Worm (Caenorhabditis elegans) whole organism, L4 larva: ENCODE data around the gene cec-1.

Experiments
- F10B5.3 ChIP-seq: sonication (generic microtip); optimal IDR thresholded peaks from 2 replicates; lab custom pipeline; 2016; ENCODE audit warnings: mild to moderate bottlenecking, missing genetic modification characterization, missing compliant biosample characterization
- F49E8.2 ChIP-seq: sonication (generic microtip); optimal IDR thresholded peaks from 2 replicates; lab custom pipeline; 2016; ENCODE audit warnings: missing compliant biosample characterization, mild to moderate bottlenecking, missing genetic modification characterization, borderline replicate concordance
- T26A8.4 ChIP-seq: fragments of 200-800 bp; sonication (Bioruptor generic); IDR thresholded peaks from 2 replicates; pipeline ENCODE4 v1.3.6; 2022; ENCODE audit warnings: missing genetic modification characterization, missing compliant biosample characterization
- Y48G9A.11 ChIP-seq: fragments of 200-800 bp; sonication (Bioruptor generic); IDR thresholded peaks from 2 replicates; pipeline ENCODE4 v1.3.6; 2022; ENCODE audit warnings: missing genetic modification reagents, missing genetic modification characterization, missing compliant biosample characterization
- Y5F2A.4 ChIP-seq: fragments of 200-800 bp; sonication (Bioruptor generic); optimal IDR thresholded peaks from 2 replicates; lab custom pipeline; 2018; ENCODE audit warnings: mild to moderate bottlenecking, missing genetic modification characterization, missing compliant biosample characterization
- ZK546.5 ChIP-seq, 2 experiments: sonication (generic microtip); optimal IDR thresholded peaks; 2 replicates each; lab custom pipeline; 2017; ENCODE audit warnings: missing biosample characterization in 2 of 2, missing genetic modification characterization in 2 of 2
- aly-2 ChIP-seq: sonication (generic microtip); optimal IDR thresholded peaks from 2 replicates; lab custom pipeline; 2018; ENCODE audit warnings: missing biosample characterization, missing genetic modification characterization
- ama-1 ChIP-seq: fragments of 150-350 bp; optimal IDR thresholded peaks from 2 replicates; lab custom pipeline; 2014; ENCODE audit warnings: inconsistent platforms, mixed read lengths
- arid-1 ChIP-seq: fragments of 200-800 bp; sonication (Bioruptor generic); conservative IDR thresholded peaks from 2 replicates; pipeline ENCODE4 v1.3.6; 2022; ENCODE audit warnings: missing genetic modification reagents, missing genetic modification characterization, missing compliant biosample characterization
- attf-4 ChIP-seq: sonication (generic microtip); optimal IDR thresholded peaks from 3 replicates; lab custom pipeline; 2017; ENCODE audit warnings: missing biosample characterization, missing genetic modification characterization
- daf-16 ChIP-seq, 3 experiments: sonication (generic microtip); optimal IDR thresholded peaks; 2 replicates each; lab custom pipeline; 2016 to 2017; ENCODE audit warnings: missing genetic modification characterization in 3 of 3, missing genetic modification reagents in 3 of 3, mild to moderate bottlenecking in 2 of 3, missing compliant biosample characterization in 2 of 3, missing biosample characterization in 1 of 3, moderate library complexity in 1 of 3
- duxl-1 ChIP-seq: sonication (generic microtip); optimal IDR thresholded peaks from 2 replicates; lab custom pipeline; 2016; ENCODE audit warnings: mild to moderate bottlenecking, missing genetic modification characterization, moderate library complexity, missing compliant biosample characterization; ENCODE audit not compliant: poor library complexity
- dve-1 ChIP-seq: sonication (generic microtip); optimal IDR thresholded peaks from 2 replicates; lab custom pipeline; 2017; ENCODE audit warnings: antibody characterized with exemption, mild to moderate bottlenecking, missing genetic modification characterization, missing compliant biosample characterization; ENCODE audit not compliant: insufficient read depth
- fkh-10 ChIP-seq: fragments of 150-350 bp; optimal IDR thresholded peaks from 2 replicates; lab custom pipeline; 2014; ENCODE audit warnings: missing biosample characterization, missing genetic modification reagents, missing genetic modification characterization
- fos-1 ChIP-seq: fragments of 150-350 bp; optimal IDR thresholded peaks from 2 replicates; lab custom pipeline; 2014; ENCODE audit warnings: missing biosample characterization, missing genetic modification characterization
- hlh-30 ChIP-seq: sonication (generic microtip); optimal IDR thresholded peaks from 2 replicates; lab custom pipeline; 2017; ENCODE audit warnings: antibody characterized with exemption, mild to moderate bottlenecking, missing genetic modification characterization, missing compliant biosample characterization; ENCODE audit not compliant: insufficient read depth
- lin-1 ChIP-seq: fragments of 200-800 bp; sonication (Bioruptor generic); IDR thresholded peaks from 2 replicates; pipeline ENCODE4 v1.3.6; 2022; ENCODE audit warnings: missing genetic modification reagents, missing genetic modification characterization, missing compliant biosample characterization
- lin-38 ChIP-seq: fragments of 200-800 bp; sonication (Bioruptor generic); IDR thresholded peaks from 2 replicates; pipeline ENCODE4 v1.3.6; 2022; ENCODE audit warnings: missing genetic modification reagents, missing genetic modification characterization, missing compliant biosample characterization
- lir-3 ChIP-seq: sonication (generic microtip); optimal IDR thresholded peaks from 2 replicates; lab custom pipeline; 2016; ENCODE audit warnings: mild to moderate bottlenecking, missing genetic modification characterization, missing compliant biosample characterization
- lsy-2 ChIP-seq, 2 experiments: fragments of 150-350 bp in 1 of 2; sonication (generic microtip) in 1 of 2; optimal IDR thresholded peaks; 2 replicates each; lab custom pipeline; 2014 to 2017; ENCODE audit warnings: missing biosample characterization in 2 of 2, missing genetic modification characterization in 2 of 2
- madf-9 ChIP-seq: fragments of 200-800 bp; sonication (Bioruptor generic); conservative IDR thresholded peaks from 2 replicates; pipeline ENCODE4 v1.3.6; 2022; ENCODE audit warnings: missing genetic modification reagents, missing genetic modification characterization, missing compliant biosample characterization
- mep-1 ChIP-seq: fragments of 150-350 bp; sonication (generic microtip); optimal IDR thresholded peaks from 3 replicates; lab custom pipeline; 2014; ENCODE audit warnings: missing biosample characterization, missing genetic modification characterization
- nhr-42 ChIP-seq: fragments of 200-800 bp; sonication (Bioruptor generic); IDR thresholded peaks from 2 replicates; pipeline ENCODE4 v1.3.6; 2022; ENCODE audit warnings: missing genetic modification characterization, missing compliant biosample characterization
- nhr-6 ChIP-seq: fragments of 150-350 bp; optimal IDR thresholded peaks from 2 replicates; lab custom pipeline; 2014; ENCODE audit warnings: missing biosample characterization, missing genetic modification characterization
- nhr-77 ChIP-seq: fragments of 150-350 bp; optimal IDR thresholded peaks from 2 replicates; lab custom pipeline; 2014; ENCODE audit warnings: missing biosample characterization, missing genetic modification characterization
- pha-4 ChIP-seq, 2 experiments: fragments of 150-350 bp in 1 of 2; fragments of 200-800 bp in 1 of 2; sonication (Bioruptor generic) in 1 of 2; IDR thresholded peaks in 1 of 2; optimal IDR thresholded peaks in 1 of 2; 2 replicates each; pipeline versions ENCODE4 v1.3.6 to Lab custom; 2014 to 2022; ENCODE audit warnings: missing genetic modification characterization in 2 of 2, missing genetic modification reagents in 2 of 2, missing biosample characterization in 1 of 2, missing compliant biosample characterization in 1 of 2
- pqm-1 ChIP-seq: sonication (generic microtip); optimal IDR thresholded peaks from 2 replicates; lab custom pipeline; 2017; ENCODE audit warnings: missing biosample characterization, missing genetic modification characterization
- set-16 ChIP-seq: fragments of 200-800 bp; sonication (Bioruptor generic); IDR thresholded peaks from 2 replicates; pipeline ENCODE4 v1.3.6; 2022; ENCODE audit warnings: missing genetic modification reagents, missing genetic modification characterization, missing compliant biosample characterization
- snpc-1.2 ChIP-seq: fragments of 200-800 bp; sonication (Bioruptor generic); IDR thresholded peaks from 2 replicates; pipeline ENCODE4 v1.3.6; 2022; ENCODE audit warnings: missing genetic modification reagents, missing genetic modification characterization, missing compliant biosample characterization
- spr-3 ChIP-seq: fragments of 200-800 bp; sonication (Bioruptor generic); optimal IDR thresholded peaks from 2 replicates; lab custom pipeline; 2018; ENCODE audit warnings: mild to moderate bottlenecking, missing genetic modification characterization, missing compliant biosample characterization
- tag-97 ChIP-seq: fragments of 200-800 bp; sonication (Bioruptor generic); IDR thresholded peaks from 2 replicates; pipeline ENCODE4 v1.3.6; 2022; ENCODE audit warnings: missing genetic modification characterization, missing compliant biosample characterization
- tra-1 ChIP-seq: fragments of 200-800 bp; sonication (Bioruptor generic); IDR thresholded peaks from 2 replicates; pipeline ENCODE4 v1.3.6; 2022; ENCODE audit warnings: missing genetic modification reagents, missing genetic modification characterization, missing compliant biosample characterization
- unc-39 ChIP-seq: sonication (generic microtip); optimal IDR thresholded peaks from 2 replicates; lab custom pipeline; 2017; ENCODE audit warnings: missing biosample characterization, missing genetic modification characterization
- vab-7 ChIP-seq: fragments of 200-800 bp; sonication (Bioruptor generic); IDR thresholded peaks from 2 replicates; pipeline ENCODE4 v1.3.6; 2022; ENCODE audit warnings: missing genetic modification reagents, missing genetic modification characterization, missing compliant biosample characterization
- zfp-2 ChIP-seq: sonication (generic microtip); optimal IDR thresholded peaks from 2 replicates; lab custom pipeline; 2016; ENCODE audit warnings: mild to moderate bottlenecking, missing genetic modification characterization, missing compliant biosample characterization
- zfp-3 ChIP-seq: fragments of 200-800 bp; sonication (Bioruptor generic); conservative IDR thresholded peaks from 2 replicates; pipeline ENCODE4 v1.3.6; 2022; ENCODE audit warnings: missing genetic modification reagents, missing genetic modification characterization, missing compliant biosample characterization
- zip-2 ChIP-seq: fragments of 150-350 bp; optimal IDR thresholded peaks from 2 replicates; lab custom pipeline; 2014; ENCODE audit warnings: missing biosample characterization, missing genetic modification characterization

The cec-1 gene

ce11 chrIII:8449160-8449807, 23.2 kb downstream of the cec-1 start, which contains the start of gene mrpl-32 (continued):
- TF ChIP-seq zfp-2 (tag; lab: Kevin White, UChicago), result no peak
- TF ChIP-seq ZK546.5 (tag; optimal IDR thresholded peaks at IDR 0.05; lab: Kevin White, UChicago), result no peak
- TF ChIP-seq attf-4, result no peak
- no peak for TF ChIP-seq aly-2 (tag; lab: Kevin White, UChicago)
- TF ChIP-seq fos-1 (tag; lab: Kevin White, UChicago), result no peak
- peak; percentile 56 for TF ChIP-seq Y48G9A.11 (GFP tag; lab: Robert Waterston, UW)
- peak; percentile 66 for TF ChIP-seq dve-1
- no peak for TF ChIP-seq unc-39 (tag; lab: Kevin White, UChicago)
- TF ChIP-seq T26A8.4 (GFP tag; lab: Robert Waterston, UW), result no peak
- peak; percentile 16 for TF ChIP-seq ama-1 (lab: Kevin White, UChicago)
- peak; percentile 73 for TF ChIP-seq F49E8.2 (tag; lab: Kevin White, UChicago)
- peak; percentile 50 for TF ChIP-seq Y5F2A.4 (GFP tag; lab: Kevin White, UChicago)
- peak; percentile 30; the same call in 1 of the 2 replicates for TF ChIP-seq pha-4 (GFP tag; IDR thresholded peaks at IDR 0.05; lab: Robert Waterston, UW)
- TF ChIP-seq pha-4 (tag; optimal IDR thresholded peaks at IDR 0.05; lab: Kevin White, UChicago), result peak; percentile 26
- no peak for TF ChIP-seq F10B5.3 (tag; lab: Kevin White, UChicago)
- no peak for TF ChIP-seq pqm-1 (tag; lab: Kevin White, UChicago)
- 0 out of 2 replicates have a peak, but pooled peaks have one; percentile 23 for TF ChIP-seq zfp-3
- TF ChIP-seq vab-7 (GFP tag; lab: Robert Waterston, UW), result peak; percentile 42; the same call in 1 of the 2 replicates
- no peak for TF ChIP-seq spr-3 (GFP tag; lab: Kevin White, UChicago)
- peak; percentile 40 for TF ChIP-seq lir-3 (tag; lab: Kevin White, UChicago)
- TF ChIP-seq mep-1, result peak; percentile 63
- no peak for TF ChIP-seq tag-97
- no peak for TF ChIP-seq set-16
- peak; percentile 28; the same call in 1 of the 2 replicates for TF ChIP-seq snpc-1.2
- no peak for TF ChIP-seq nhr-42 (GFP tag; lab: Robert Waterston, UW)
- peak; percentile 75 for TF ChIP-seq arid-1
- TF ChIP-seq tra-1 (GFP tag; lab: Robert Waterston, UW), result no peak
- TF ChIP-seq zip-2, result no peak

ce11 chrIII:8450494-8450893, 24.4 kb downstream of the cec-1 start:
- TF ChIP-seq daf-16 (GFP tag; optimal IDR thresholded peaks at IDR 0.05; lab: Kevin White, UChicago) (no peak), daf-16 (tag; optimal IDR thresholded peaks at IDR 0.05; lab: Kevin White, UChicago) (peak; percentile 54), hlh-30 (tag; lab: Kevin White, UChicago) (peak; percentile 20), lir-3 (tag; lab: Kevin White, UChicago) (no peak), duxl-1 (tag; lab: Kevin White, UChicago) (peak; percentile 27), lin-38 (GFP tag; lab: Robert Waterston, UW) (peak; percentile 42; the same call in 1 of the 2 replicates)

ce11 chrIII:8451181-8451580, 25.0 kb downstream of the cec-1 start:
- TF ChIP-seq nhr-6 (tag; lab: Kevin White, UChicago), result no peak
- TF ChIP-seq fkh-10, result no peak
- no peak for TF ChIP-seq mep-1
- TF ChIP-seq madf-9 (GFP tag; lab: Robert Waterston, UW), result no peak
- no peak for TF ChIP-seq snpc-1.2
- TF ChIP-seq lsy-2 (tag; optimal IDR thresholded peaks at IDR 0.05; lab: Kevin White, UChicago), result no peak
- no peak for TF ChIP-seq lin-1 (GFP tag; lab: Robert Waterston, UW)
- no peak for TF ChIP-seq dve-1
- TF ChIP-seq Y48G9A.11 (GFP tag; lab: Robert Waterston, UW), result no peak
- no peak for TF ChIP-seq nhr-77 (tag; lab: Kevin White, UChicago)
- TF ChIP-seq F49E8.2 (tag; lab: Kevin White, UChicago), result no peak
- TF ChIP-seq, all 104 proteins: peak for 0
